Worm (Caenorhabditis elegans) whole organism, midembryonic: Measurements from ENCODE around the gene irld-66.

Experiments
- T22C8.4 ChIP-seq: fragments of 200-800 bp; sonication (Bioruptor generic); IDR thresholded peaks from 2 replicates; pipeline ENCODE4 v1.3.6; 2022; ENCODE audit warnings: missing genetic modification characterization, missing compliant biosample characterization
- cog-1 ChIP-seq: sonication (generic microtip); optimal IDR thresholded peaks from 2 replicates; lab custom pipeline; 2016; ENCODE audit warnings: missing genetic modification characterization, missing compliant biosample characterization
- flt-1 ChIP-seq: fragments of 200-800 bp; sonication (Bioruptor generic); IDR thresholded peaks from 2 replicates; pipeline ENCODE4 v1.3.6; 2022; ENCODE audit warnings: missing genetic modification characterization, missing compliant biosample characterization
- klf-2 ChIP-seq: fragments of 200-800 bp; sonication (Bioruptor generic); conservative IDR thresholded peaks from 2 replicates; pipeline ENCODE4 v1.3.6; 2022; ENCODE audit warnings: missing genetic modification reagents, missing genetic modification characterization, missing compliant biosample characterization
- med-1 ChIP-seq: sonication (generic microtip); optimal IDR thresholded peaks from 2 replicates; lab custom pipeline; 2017; ENCODE audit warnings: missing genetic modification characterization, mild to moderate bottlenecking, missing compliant biosample characterization, antibody characterized with exemption, missing genetic modification reagents; ENCODE audit not compliant: insufficient read depth
- ref-1 ChIP-seq: fragments of 200-800 bp; sonication (Bioruptor generic); conservative IDR thresholded peaks from 2 replicates; pipeline ENCODE4 v1.3.6; 2022; ENCODE audit warnings: missing genetic modification reagents, missing genetic modification characterization, missing compliant biosample characterization
- tab-1 ChIP-seq: fragments of 200-800 bp; sonication (Bioruptor generic); IDR thresholded peaks from 2 replicates; pipeline ENCODE4 v1.3.6; 2022; ENCODE audit warnings: missing genetic modification characterization, missing compliant biosample characterization
- ztf-23 ChIP-seq: fragments of 200-800 bp; sonication (Bioruptor generic); IDR thresholded peaks from 2 replicates; pipeline ENCODE4 v1.3.6; 2022; ENCODE audit warnings: missing genetic modification reagents, missing genetic modification characterization, missing compliant biosample characterization
- ztf-29 ChIP-seq: fragments of 200-800 bp; sonication (Bioruptor generic); IDR thresholded peaks from 2 replicates; pipeline ENCODE4 v1.3.6; 2022; ENCODE audit warnings: missing genetic modification reagents, missing genetic modification characterization, missing compliant biosample characterization

irld-66 gene

DNA sequence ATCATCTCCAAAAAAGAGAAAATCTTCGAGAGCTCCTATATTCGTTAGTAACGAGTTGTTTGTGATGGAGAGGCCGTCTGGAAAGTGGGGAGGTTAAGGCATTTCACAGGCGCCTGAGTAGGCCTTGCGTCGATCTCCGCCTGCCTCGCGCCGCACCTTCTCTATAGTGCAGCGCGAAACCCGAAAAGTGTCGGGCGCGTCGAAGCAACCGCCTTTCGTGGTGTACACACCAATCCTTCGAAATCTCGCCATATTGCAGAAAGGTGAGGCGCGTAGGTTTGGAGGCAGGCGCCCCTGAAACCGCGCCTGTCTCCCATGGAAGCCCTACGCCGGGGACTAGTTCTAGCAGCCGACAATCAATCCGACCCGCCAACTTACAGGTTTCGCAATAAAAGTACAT lies 10.8 kb downstream of the irld-66 start:
- TF ChIP-seq klf-2 (GFP tag; lab: Robert Waterston, UW): no peak
- TF ChIP-seq ztf-23 (GFP tag; lab: Robert Waterston, UW): no peak
- TF ChIP-seq cog-1 (tag; lab: Kevin White, UChicago): no peak
- no peak for TF ChIP-seq ztf-29
- no peak for TF ChIP-seq med-1 (GFP tag; lab: Kevin White, UChicago)
- no peak for TF ChIP-seq ref-1 (GFP tag; lab: Robert Waterston, UW)
- TF ChIP-seq T22C8.4 (GFP tag; lab: Robert Waterston, UW): no peak
- no peak for TF ChIP-seq flt-1
- TF ChIP-seq tab-1 (GFP tag; lab: Robert Waterston, UW): no peak

ce11 chrII:2927533-2927932 lies 13.1 kb downstream of the irld-66 start, which contains the start of the genes ZK355.3 and ZK355.8:
TSS of gene ZK355.3 (minus strand) at chrII:2927633.
TSS of gene ZK355.8 (plus strand) at chrII:2927804.
- TF ChIP-seq tab-1 (GFP tag; lab: Robert Waterston, UW) (no peak), klf-2 (GFP tag; lab: Robert Waterston, UW) (no peak), T22C8.4 (GFP tag; lab: Robert Waterston, UW) (no peak), med-1 (GFP tag; lab: Kevin White, UChicago) (no peak), flt-1 (no peak), ztf-29 (no peak), cog-1 (tag; lab: Kevin White, UChicago) (no peak), ref-1 (GFP tag; lab: Robert Waterston, UW) (no peak), ztf-23 (GFP tag; lab: Robert Waterston, UW) (no peak)

DNA sequence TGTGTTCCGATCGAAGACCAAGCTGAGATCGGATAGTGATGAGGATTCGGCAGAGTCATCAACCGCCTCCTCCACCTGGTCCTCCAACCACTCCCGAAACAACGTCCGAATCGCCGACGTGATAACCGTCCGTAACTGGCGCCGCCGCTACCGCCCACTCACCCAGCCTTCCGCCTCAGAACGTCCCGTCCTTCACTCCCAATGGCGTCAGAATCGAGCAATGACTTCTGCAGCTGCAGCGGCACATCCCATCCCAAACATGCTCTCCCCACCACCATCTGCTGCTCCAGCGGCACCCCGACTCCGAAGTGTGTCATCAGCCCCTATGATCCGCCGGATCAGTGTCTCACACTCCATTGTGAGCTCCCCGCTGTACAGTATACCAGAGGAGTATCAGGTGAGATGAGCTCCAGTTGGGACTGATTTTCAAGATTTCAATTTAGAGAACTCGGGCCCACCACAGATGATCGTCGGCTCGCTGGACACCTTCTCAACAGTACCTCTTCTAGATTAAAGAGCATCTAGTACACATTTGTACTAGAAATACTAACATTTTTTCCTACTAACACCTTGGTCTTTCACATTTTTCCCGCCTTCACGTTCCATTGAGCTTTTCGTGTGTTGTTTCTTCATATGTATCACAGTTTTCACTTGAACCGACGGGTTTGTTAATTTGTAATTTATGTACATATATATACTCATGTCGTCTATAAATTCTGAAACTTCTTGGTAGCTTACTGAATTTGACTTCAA lies 14.7 kb downstream of the irld-66 start:
- no peak for TF ChIP-seq klf-2 (GFP tag; lab: Robert Waterston, UW)

- TF ChIP-seq med-1 (GFP tag; lab: Kevin White, UChicago): no peak
- TF ChIP-seq tab-1 (GFP tag; lab: Robert Waterston, UW): no peak
- TF ChIP-seq ztf-23 (GFP tag; lab: Robert Waterston, UW): no peak
- no peak for TF ChIP-seq T22C8.4 (GFP tag; lab: Robert Waterston, UW)
- no peak for TF ChIP-seq ztf-29
- no peak for TF ChIP-seq flt-1
- no peak for TF ChIP-seq klf-2 (GFP tag; lab: Robert Waterston, UW)
- TF ChIP-seq ref-1 (GFP tag; lab: Robert Waterston, UW): no peak
- TF ChIP-seq cog-1 (tag; lab: Kevin White, UChicago): no peak
Measured at ce11 chrII:2925032-2925431, 15.6 kb downstream of the irld-66 start.

- TF ChIP-seq med-1 (GFP tag; lab: Kevin White, UChicago) (no peak), tab-1 (GFP tag; lab: Robert Waterston, UW) (no peak), ref-1 (GFP tag; lab: Robert Waterston, UW) (no peak), flt-1 (no peak), klf-2 (GFP tag; lab: Robert Waterston, UW) (no peak), cog-1 (tag; lab: Kevin White, UChicago) (no peak), ztf-23 (GFP tag; lab: Robert Waterston, UW) (no peak), ztf-29 (no peak), T22C8.4 (GFP tag; lab: Robert Waterston, UW) (no peak)
Measured at ce11 chrII:2923617-2924016, 17.0 kb downstream of the irld-66 start, which contains the start of gene ZK355.2. TSS of gene ZK355.2 (plus strand) at chrII:2923917.

ce11 chrII:2922782-2923181 lies 17.9 kb downstream of the irld-66 start:
- TF ChIP-seq ztf-29 (no peak), ztf-23 (GFP tag; lab: Robert Waterston, UW) (no peak), klf-2 (GFP tag; lab: Robert Waterston, UW) (no peak), ref-1 (GFP tag; lab: Robert Waterston, UW) (no peak), med-1 (GFP tag; lab: Kevin White, UChicago) (no peak), cog-1 (tag; lab: Kevin White, UChicago) (no peak), T22C8.4 (GFP tag; lab: Robert Waterston, UW) (no peak), flt-1 (no peak), tab-1 (GFP tag; lab: Robert Waterston, UW) (no peak)

ce11 chrII:2922359-2922758 lies 18.3 kb downstream of the irld-66 start:
- no peak for TF ChIP-seq cog-1 (tag; lab: Kevin White, UChicago)
- no peak for TF ChIP-seq ref-1 (GFP tag; lab: Robert Waterston, UW)
- no peak for TF ChIP-seq ztf-23 (GFP tag; lab: Robert Waterston, UW)
- no peak for TF ChIP-seq klf-2 (GFP tag; lab: Robert Waterston, UW)
- TF ChIP-seq T22C8.4 (GFP tag; lab: Robert Waterston, UW): no peak
- no peak for TF ChIP-seq ztf-29
- TF ChIP-seq med-1 (GFP tag; lab: Kevin White, UChicago): no peak
- no peak for TF ChIP-seq tab-1 (GFP tag; lab: Robert Waterston, UW)
- TF ChIP-seq flt-1: no peak

DNA sequence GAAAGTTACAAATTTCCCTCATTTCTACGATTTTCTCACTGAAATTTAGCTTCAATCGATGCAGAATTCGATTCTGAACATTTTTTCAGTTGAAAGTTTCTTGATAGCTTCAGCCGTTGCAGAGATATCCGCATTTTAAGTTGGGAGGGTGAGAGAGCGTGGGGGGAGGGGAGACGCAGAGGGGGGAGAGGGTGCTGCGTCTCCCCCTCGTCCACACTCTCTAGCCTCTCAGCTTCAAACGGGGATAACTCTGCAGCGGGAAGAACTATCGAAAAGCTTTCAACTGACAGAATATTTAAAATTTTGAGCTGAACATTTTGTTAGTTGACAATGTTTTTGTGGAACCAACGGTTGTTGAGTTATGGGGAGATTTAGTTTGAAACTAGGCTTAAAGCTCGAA lies 18.8 kb downstream of the irld-66 start:
- TF ChIP-seq T22C8.4 (GFP tag; lab: Robert Waterston, UW): no peak
- no peak for TF ChIP-seq ref-1 (GFP tag; lab: Robert Waterston, UW)
- no peak for TF ChIP-seq ztf-29
- TF ChIP-seq ztf-23 (GFP tag; lab: Robert Waterston, UW): no peak
- TF ChIP-seq cog-1 (tag; lab: Kevin White, UChicago): no peak
- no peak for TF ChIP-seq tab-1 (GFP tag; lab: Robert Waterston, UW)
- TF ChIP-seq klf-2 (GFP tag; lab: Robert Waterston, UW): no peak
- no peak for TF ChIP-seq flt-1
- TF ChIP-seq med-1 (GFP tag; lab: Kevin White, UChicago): no peak

ce11 chrII:2920817-2921458 lies 19.7 kb downstream of the irld-66 start:
- TF ChIP-seq ztf-23 (GFP tag; lab: Robert Waterston, UW) (no peak), ref-1 (GFP tag; lab: Robert Waterston, UW) (no peak), klf-2 (GFP tag; lab: Robert Waterston, UW) (no peak), tab-1 (GFP tag; lab: Robert Waterston, UW) (no peak), T22C8.4 (GFP tag; lab: Robert Waterston, UW) (no peak), med-1 (GFP tag; lab: Kevin White, UChicago) (no peak), cog-1 (tag; lab: Kevin White, UChicago) (no peak), ztf-29 (no peak), flt-1 (no peak)
